Fruit fly (Drosophila melanogaster): ENCODE results near the gene Asciz.

Asciz gene

dm6 chr3L:3159309-3160194, 6.5 kb downstream of the Asciz start, which contains the start of the genes ND-30 and CG15812:
Gene ND-30 (minus strand): TSS chr3L:3159578.
Gene CG15812 (plus strand): TSS chr3L:3159991.
- TF ChIP-seq EcR (GFP tag; optimal IDR thresholded peaks at IDR 0.05): no peak
- no peak for TF ChIP-seq usp (GFP tag; optimal IDR thresholded peaks at IDR 0.05)
- TF ChIP-seq CG8478 (optimal IDR thresholded peaks at IDR 0.05): no peak
- TF ChIP-seq psq (optimal IDR thresholded peaks at IDR 0.05): no peak
- TF ChIP-seq pan (optimal IDR thresholded peaks at IDR 0.05): no peak

dm6 chr3L:3157651-3158050, 8.4 kb downstream of the Asciz start:
- TF ChIP-seq CG8478 (optimal IDR thresholded peaks at IDR 0.05) (no peak), pan (optimal IDR thresholded peaks at IDR 0.05) (no peak), EcR (GFP tag; optimal IDR thresholded peaks at IDR 0.05) (no peak), Dll (optimal IDR thresholded peaks at IDR 0.05) (no peak), psq (optimal IDR thresholded peaks at IDR 0.05) (no peak), usp (GFP tag; optimal IDR thresholded peaks at IDR 0.05) (no peak)

dm6 chr3L:3150376-3150775, 15.7 kb downstream of the Asciz start:
- TF ChIP-seq Dll (optimal IDR thresholded peaks at IDR 0.05) (no peak), usp (GFP tag; optimal IDR thresholded peaks at IDR 0.05) (no peak), pan (optimal IDR thresholded peaks at IDR 0.05) (no peak), EcR (GFP tag; optimal IDR thresholded peaks at IDR 0.05) (no peak), CG8478 (optimal IDR thresholded peaks at IDR 0.05) (no peak), psq (optimal IDR thresholded peaks at IDR 0.05) (no peak)

dm6 chr3L:3149060-3149872, 16.8 kb downstream of the Asciz start:
- no peak for TF ChIP-seq CG8478 (optimal IDR thresholded peaks at IDR 0.05)
- no peak for TF ChIP-seq EcR (GFP tag; optimal IDR thresholded peaks at IDR 0.05)
- peak; percentile 18 for TF ChIP-seq Dll (optimal IDR thresholded peaks at IDR 0.05)
- TF ChIP-seq psq (optimal IDR thresholded peaks at IDR 0.05): no peak

dm6 chr3L:3148125-3149059, 17.7 kb downstream of the Asciz start, which contains the start of the genes Usp5 and BtbVII:
Gene Usp5 (minus strand): TSS chr3L:3148358.
Gene BtbVII (plus strand): TSS chr3L:3148646.
- TF ChIP-seq usp (GFP tag; optimal IDR thresholded peaks at IDR 0.05) (no peak), CG8478 (optimal IDR thresholded peaks at IDR 0.05) (no peak), pan (optimal IDR thresholded peaks at IDR 0.05) (no peak), psq (optimal IDR thresholded peaks at IDR 0.05) (no peak), Dll (optimal IDR thresholded peaks at IDR 0.05) (no peak), EcR (GFP tag; optimal IDR thresholded peaks at IDR 0.05) (no peak)

dm6 chr3L:3143383-3143962, 22.6 kb downstream of the Asciz start, which contains the start of the genes CG11537 and Alg2:
Gene CG11537 (minus strand): TSS chr3L:3143457.
Gene Alg2 (plus strand): TSS chr3L:3143808.
- TF ChIP-seq EcR (GFP tag; optimal IDR thresholded peaks at IDR 0.05) (no peak), pan (optimal IDR thresholded peaks at IDR 0.05) (no peak), usp (GFP tag; optimal IDR thresholded peaks at IDR 0.05) (no peak), Dll (optimal IDR thresholded peaks at IDR 0.05) (no peak), CG8478 (optimal IDR thresholded peaks at IDR 0.05) (no peak), psq (optimal IDR thresholded peaks at IDR 0.05) (no peak)

- no peak for TF ChIP-seq Dll (optimal IDR thresholded peaks at IDR 0.05)
Observed at dm6 chr3L:3142516-3143382, 23.3 kb downstream of the Asciz start.

dm6 chr3L:3141411-3141810, 24.6 kb downstream of the Asciz start:
- no peak for TF ChIP-seq psq (optimal IDR thresholded peaks at IDR 0.05)
- no peak for TF ChIP-seq pan (optimal IDR thresholded peaks at IDR 0.05)
- TF ChIP-seq Dll (optimal IDR thresholded peaks at IDR 0.05): no peak
- TF ChIP-seq EcR (GFP tag; optimal IDR thresholded peaks at IDR 0.05): no peak
- no peak for TF ChIP-seq usp (GFP tag; optimal IDR thresholded peaks at IDR 0.05)
- no peak for TF ChIP-seq CG8478 (optimal IDR thresholded peaks at IDR 0.05)

dm6 chr3L:3134064-3134545, 31.9 kb downstream of the Asciz start:
- TF ChIP-seq EcR (GFP tag; optimal IDR thresholded peaks at IDR 0.05) (no peak), Dll (optimal IDR thresholded peaks at IDR 0.05) (no peak), usp (GFP tag; optimal IDR thresholded peaks at IDR 0.05) (no peak), CG8478 (optimal IDR thresholded peaks at IDR 0.05) (no peak), psq (optimal IDR thresholded peaks at IDR 0.05) (no peak), pan (optimal IDR thresholded peaks at IDR 0.05) (no peak)

- TF ChIP-seq pan (optimal IDR thresholded peaks at IDR 0.05) (no peak), EcR (GFP tag; optimal IDR thresholded peaks at IDR 0.05) (no peak), Dll (optimal IDR thresholded peaks at IDR 0.05) (no peak), psq (optimal IDR thresholded peaks at IDR 0.05) (no peak), CG8478 (optimal IDR thresholded peaks at IDR 0.05) (no peak), usp (GFP tag; optimal IDR thresholded peaks at IDR 0.05) (no peak)
Observed at dm6 chr3L:3127544-3127943, 38.5 kb downstream of the Asciz start, which contains the start of gene promL. Gene promL (minus strand): TSS chr3L:3127724.

Measured in whole organism.